Worm (Caenorhabditis elegans): ENCODE data around the gene C43G2.3.

The C43G2.3 gene

DNA sequence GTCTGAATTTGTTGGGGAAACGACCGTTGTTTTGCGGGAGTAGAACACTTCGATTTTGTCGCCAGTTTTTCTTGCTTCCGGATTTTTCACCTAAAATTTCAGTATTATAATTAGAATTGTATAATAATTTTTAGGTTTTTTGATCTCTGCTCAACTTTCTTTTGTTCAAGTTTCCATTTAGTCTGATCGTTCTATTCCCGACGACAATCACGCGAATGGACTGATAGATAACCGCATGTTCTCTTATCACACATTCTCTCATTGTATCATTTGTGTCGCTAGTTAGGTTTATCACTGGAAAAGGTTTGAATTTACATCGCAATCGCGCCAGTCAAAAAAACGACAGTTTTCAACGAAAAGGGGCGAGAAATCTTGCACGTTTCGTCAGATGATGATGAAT, 23.1 kb upstream of the C43G2.3 start (continued):
- no peak for TF ChIP-seq spr-1 (tag; optimal IDR thresholded peaks at IDR 0.05)
- peak; percentile 79 for TF ChIP-seq hlh-30 (tag; optimal IDR thresholded peaks at IDR 0.05; ENCODE audit: insufficient read depth)
- TF ChIP-seq nhr-10 (tag; optimal IDR thresholded peaks at IDR 0.05): peak; percentile 54
- no peak for TF ChIP-seq F10B5.3 (tag; optimal IDR thresholded peaks at IDR 0.05)
- TF ChIP-seq mdl-1 (tag; optimal IDR thresholded peaks at IDR 0.05): peak in 1 of 2 experiments; percentile 56
- 0 out of 2 replicates have a peak, but pooled peaks have one; percentile 14 for TF ChIP-seq tra-1 (GFP tag; IDR thresholded peaks at IDR 0.05)
- TF ChIP-seq ztf-7 (tag; optimal IDR thresholded peaks at IDR 0.05): peak; percentile 48
- TF ChIP-seq lin-39 (tag; optimal IDR thresholded peaks at IDR 0.05): no peak
- no peak for TF ChIP-seq set-16 (GFP tag; IDR thresholded peaks at IDR 0.05)
- peak; percentile 42; the same call in 1 of the 2 replicates for TF ChIP-seq pha-4 (GFP tag; IDR thresholded peaks at IDR 0.05)
- TF ChIP-seq pha-4 (tag; optimal IDR thresholded peaks at IDR 0.05): no peak
- TF ChIP-seq dmd-6 (GFP tag; IDR thresholded peaks at IDR 0.05): peak; percentile 84
- TF ChIP-seq ceh-44 (GFP tag; IDR thresholded peaks at IDR 0.05): no peak
- TF ChIP-seq nhr-48 (tag; optimal IDR thresholded peaks at IDR 0.05): peak; percentile 26
- TF ChIP-seq gei-8 (GFP tag; optimal IDR thresholded peaks at IDR 0.05): no peak
- TF ChIP-seq ctbp-1 (GFP tag; IDR thresholded peaks at IDR 0.05): no peak
- TF ChIP-seq F49E8.2 (tag; optimal IDR thresholded peaks at IDR 0.05; ENCODE audit: borderline replicate concordance): no peak
- TF ChIP-seq daf-16 (GFP tag; optimal IDR thresholded peaks at IDR 0.05): no peak
- TF ChIP-seq daf-16 (tag; optimal IDR thresholded peaks at IDR 0.05): peak; percentile 66
- TF ChIP-seq sdz-12 (GFP tag; optimal IDR thresholded peaks at IDR 0.05): no peak
- no peak for TF ChIP-seq unc-39 (tag; optimal IDR thresholded peaks at IDR 0.05)
- TF ChIP-seq egl-43 (GFP tag; IDR thresholded peaks at IDR 0.05): no peak
- TF ChIP-seq madf-9 (GFP tag; conservative IDR thresholded peaks at IDR 0.05): no peak
- no peak for TF ChIP-seq fkh-10 (GFP tag; optimal IDR thresholded peaks at IDR 0.05)
- no peak for TF ChIP-seq ZK546.5 (tag; optimal IDR thresholded peaks at IDR 0.05)
- TF ChIP-seq snpc-1.2 (GFP tag; IDR thresholded peaks at IDR 0.05): no peak
- TF ChIP-seq hlh-11 (tag; optimal IDR thresholded peaks at IDR 0.05): peak; percentile 83
- peak; percentile 61 for TF ChIP-seq php-3 (GFP tag; IDR thresholded peaks at IDR 0.05)
- no peak for TF ChIP-seq F37D6.2 (tag; optimal IDR thresholded peaks at IDR 0.05)
- no peak for TF ChIP-seq Y75B8A.6 (GFP tag; IDR thresholded peaks at IDR 0.05)
- peak; percentile 95 for TF ChIP-seq pqm-1 (tag; optimal IDR thresholded peaks at IDR 0.05)
- TF ChIP-seq ztf-11 (tag; optimal IDR thresholded peaks at IDR 0.05): no peak
- TF ChIP-seq skn-1 (tag; optimal IDR thresholded peaks at IDR 0.05): peak; percentile 5
- no peak for TF ChIP-seq dmd-9 (GFP tag; IDR thresholded peaks at IDR 0.05)

DNA sequence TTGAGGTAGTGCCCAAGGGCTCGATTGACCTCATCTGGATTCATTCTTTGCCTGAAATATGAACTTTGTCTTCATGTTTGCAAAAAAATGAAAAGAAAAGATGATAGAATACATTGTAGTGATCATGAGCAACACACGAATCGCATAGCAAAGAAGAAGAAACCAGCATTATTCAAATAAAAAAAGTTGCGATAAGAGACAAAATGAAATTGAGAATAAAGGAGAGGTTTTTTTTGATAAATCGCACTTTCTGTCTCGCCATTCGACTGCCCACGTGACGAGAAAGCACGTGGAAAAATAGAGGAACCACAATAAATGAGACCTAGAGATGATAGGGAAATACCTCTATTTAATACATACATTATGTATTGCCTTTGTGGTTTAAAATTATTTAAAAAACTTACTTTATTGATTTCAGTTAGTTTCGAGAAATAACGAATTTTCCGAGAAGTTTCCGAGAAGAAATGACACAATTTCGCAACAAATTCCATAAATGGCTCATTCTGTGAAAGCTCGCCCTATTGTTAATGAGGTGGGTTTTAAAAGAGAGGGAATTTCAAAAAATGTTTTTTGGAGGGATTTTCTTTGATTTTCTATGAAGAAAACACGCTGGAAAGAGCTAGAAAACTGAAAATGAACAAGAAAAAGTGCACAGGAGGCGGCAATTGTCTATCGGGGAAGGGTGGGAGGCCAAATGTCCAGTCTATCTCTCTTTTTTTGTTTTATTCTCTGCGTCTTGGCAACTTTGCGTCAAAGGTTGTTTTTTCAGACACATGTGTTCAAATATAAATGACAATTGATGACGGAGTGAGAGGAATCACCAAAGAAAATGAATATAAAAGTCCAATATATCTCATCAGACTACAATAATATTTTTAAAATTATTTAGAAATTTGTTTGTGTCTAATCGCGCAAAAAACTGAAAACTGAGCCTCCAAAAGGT, 22.4 kb upstream of the C43G2.3 start, which contains the start of gene paqr-1:
TSS of gene paqr-1 (minus strand) at position 51 of the 943 bp plus-strand sequence.
- TF ChIP-seq dmd-6 (GFP tag; IDR thresholded peaks at IDR 0.05) (peak; percentile 58), lsy-2 (tag; optimal IDR thresholded peaks at IDR 0.05) (peak in 1 of 2 experiments; percentile 43), cey-2 (tag; optimal IDR thresholded peaks at IDR 0.05; ENCODE audit: borderline replicate concordance, insufficient read depth) (peak; percentile 80), dpl-1 (GFP tag; optimal IDR thresholded peaks at IDR 0.05) (peak; percentile 72), daf-16 (GFP tag; optimal IDR thresholded peaks at IDR 0.05) (peak in 1 of 2 experiments; percentile 7), daf-16 (tag; optimal IDR thresholded peaks at IDR 0.05) (peak; percentile 55), sdz-12 (GFP tag; optimal IDR thresholded peaks at IDR 0.05) (no peak), hlh-30 (tag; optimal IDR thresholded peaks at IDR 0.05; ENCODE audit: insufficient read depth) (peak; percentile 82), mxl-3 (GFP tag; optimal IDR thresholded peaks at IDR 0.05) (peak; percentile 49), T20F7.1 (GFP tag; optimal IDR thresholded peaks at IDR 0.05) (no peak), mdl-1 (tag; optimal IDR thresholded peaks at IDR 0.05) (peak in 1 of 2 experiments; percentile 74), lin-38 (GFP tag; IDR thresholded peaks at IDR 0.05) (0 out of 2 replicates have a peak, but pooled peaks have one; percentile 22), ceh-28 (tag; optimal IDR thresholded peaks at IDR 0.05) (no peak), duxl-1 (tag; optimal IDR thresholded peaks at IDR 0.05; ENCODE audit: poor library complexity) (no peak), hlh-11 (tag; optimal IDR thresholded peaks at IDR 0.05) (peak; percentile 21), Y105C5A.15 (GFP tag; IDR thresholded peaks at IDR 0.05) (no peak), mes-2 (tag; optimal IDR thresholded peaks at IDR 0.05; ENCODE audit: poor library complexity, severe bottlenecking) (peak; percentile 23), hmg-1.1 (GFP tag; IDR thresholded peaks at IDR 0.05) (0 out of 2 replicates have a peak, but pooled peaks have one; percentile 19), unc-62 (GFP tag; optimal IDR thresholded peaks at IDR 0.05 in 1 of 2) (peak in 1 of 2 experiments; percentile 9), unc-62 (tag; optimal IDR thresholded peaks at IDR 0.05) (no peak), aha-1 (tag) (peak; percentile 56)
